Worm (Caenorhabditis elegans) whole organism, L1 larva: ENCODE results near the gene nop-1.

Experiments
- C16A3.4 ChIP-seq: fragments of 150-350 bp; optimal IDR thresholded peaks from 2 replicates; lab custom pipeline; 2014; ENCODE audit warnings: missing biosample characterization, missing genetic modification characterization
- Y116A8C.19 ChIP-seq: sonication (generic microtip); optimal IDR thresholded peaks from 2 replicates; lab custom pipeline; 2016; ENCODE audit warnings: missing compliant biosample characterization, missing genetic modification characterization, borderline replicate concordance
- aly-2 ChIP-seq: fragments of 150-350 bp; optimal IDR thresholded peaks from 2 replicates; lab custom pipeline; 2014; ENCODE audit warnings: missing biosample characterization, missing genetic modification characterization
- ama-1 ChIP-seq: fragments of 150-350 bp; optimal IDR thresholded peaks from 2 replicates; lab custom pipeline; 2014
- blmp-1 ChIP-seq: fragments of 150-350 bp; optimal IDR thresholded peaks from 2 replicates; lab custom pipeline; 2014; ENCODE audit warnings: missing biosample characterization, missing genetic modification characterization
- ceh-63 ChIP-seq: fragments of 200-800 bp; sonication (Bioruptor generic); optimal IDR thresholded peaks from 2 replicates; lab custom pipeline; 2018; ENCODE audit warnings: mild to moderate bottlenecking, missing genetic modification characterization, missing compliant biosample characterization
- ceh-88 ChIP-seq: fragments of 200-800 bp; sonication (Bioruptor generic); IDR thresholded peaks from 2 replicates; pipeline ENCODE4 v1.3.6; 2022; ENCODE audit warnings: missing genetic modification characterization, missing compliant biosample characterization
- ceh-90 ChIP-seq: sonication (generic microtip); optimal IDR thresholded peaks from 2 replicates; lab custom pipeline; 2016; ENCODE audit warnings: missing genetic modification characterization, missing compliant biosample characterization
- ces-1 ChIP-seq: fragments of 150-350 bp; optimal IDR thresholded peaks from 2 replicates; lab custom pipeline; 2014; ENCODE audit warnings: missing biosample characterization, missing genetic modification reagents, missing genetic modification characterization
- dsc-1 ChIP-seq: sonication (generic microtip); optimal IDR thresholded peaks from 2 replicates; lab custom pipeline; 2016; ENCODE audit warnings: mild to moderate bottlenecking, missing genetic modification characterization, missing compliant biosample characterization
- efl-1 ChIP-seq, 4 experiments: fragments of 150-350 bp; optimal IDR thresholded peaks in 3 of 4; peaks in 1 of 4; 1 replicate in 1 of 4; 2 replicates in 3 of 4; lab custom pipeline; 2014; ENCODE audit warnings: missing biosample characterization in 2 of 4, missing genetic modification characterization in 2 of 4, missing genetic modification reagents in 2 of 4
- efl-3 ChIP-seq: fragments of 200-800 bp; sonication (Bioruptor generic); optimal IDR thresholded peaks from 2 replicates; lab custom pipeline; 2018; ENCODE audit warnings: mild to moderate bottlenecking, missing genetic modification characterization, missing compliant biosample characterization
- fkh-4 ChIP-seq: sonication (generic microtip); optimal IDR thresholded peaks from 2 replicates; lab custom pipeline; 2016; ENCODE audit warnings: missing compliant biosample characterization, missing genetic modification characterization, borderline replicate concordance
- fos-1 ChIP-seq: fragments of 150-350 bp; optimal IDR thresholded peaks from 2 replicates; lab custom pipeline; 2014; ENCODE audit warnings: missing biosample characterization, missing genetic modification characterization
- grh-1 ChIP-seq: fragments of 200-800 bp; sonication (Bioruptor generic); IDR thresholded peaks from 2 replicates; pipeline ENCODE4 v1.3.6; 2022; ENCODE audit warnings: missing genetic modification reagents, missing genetic modification characterization, missing compliant biosample characterization
- hlh-4 ChIP-seq: sonication (generic microtip); optimal IDR thresholded peaks from 2 replicates; lab custom pipeline; 2016; ENCODE audit warnings: mild to moderate bottlenecking, missing genetic modification characterization, missing compliant biosample characterization
- hpl-2 ChIP-seq: fragments of 150-350 bp; optimal IDR thresholded peaks from 2 replicates; lab custom pipeline; 2014; ENCODE audit warnings: missing biosample characterization, missing genetic modification reagents, missing genetic modification characterization
- irx-1 ChIP-seq: sonication (generic microtip); optimal IDR thresholded peaks from 2 replicates; lab custom pipeline; 2016; ENCODE audit warnings: missing genetic modification characterization, missing compliant biosample characterization
- isw-1 ChIP-seq: fragments of 200-800 bp; sonication (Bioruptor generic); IDR thresholded peaks from 2 replicates; pipeline ENCODE4 v1.3.6; 2022; ENCODE audit warnings: missing genetic modification characterization, missing compliant biosample characterization
- jun-1 ChIP-seq: fragments of 150-350 bp; optimal IDR thresholded peaks from 2 replicates; lab custom pipeline; 2014; ENCODE audit warnings: missing biosample characterization, missing genetic modification reagents, missing genetic modification characterization
- lin-15B ChIP-seq: fragments of 150-350 bp; sonication (generic microtip); optimal IDR thresholded peaks from 3 replicates; lab custom pipeline; 2014; ENCODE audit warnings: missing biosample characterization, missing genetic modification characterization
- lin-35 ChIP-seq, 2 experiments: fragments of 150-350 bp; optimal IDR thresholded peaks; 2 replicates each; lab custom pipeline; 2014; ENCODE audit warnings: missing biosample characterization in 2 of 2, missing genetic modification characterization in 2 of 2, missing genetic modification reagents in 2 of 2
- lin-39 ChIP-seq: fragments of 150-350 bp; optimal IDR thresholded peaks from 2 replicates; lab custom pipeline; 2014; ENCODE audit warnings: missing biosample characterization, missing genetic modification reagents, missing genetic modification characterization
- lsy-2 ChIP-seq, 2 experiments: fragments of 150-350 bp; optimal IDR thresholded peaks; 2 replicates each; lab custom pipeline; 2014; ENCODE audit warnings: missing biosample characterization in 2 of 2, missing genetic modification characterization in 2 of 2
- mef-2 ChIP-seq: fragments of 150-350 bp; optimal IDR thresholded peaks from 2 replicates; lab custom pipeline; 2014; ENCODE audit warnings: missing biosample characterization, missing genetic modification characterization
- mep-1 ChIP-seq: fragments of 150-350 bp; optimal IDR thresholded peaks from 2 replicates; lab custom pipeline; 2014; ENCODE audit warnings: missing biosample characterization, missing genetic modification characterization
- nhr-19 ChIP-seq: fragments of 200-800 bp; sonication (Bioruptor generic); conservative IDR thresholded peaks from 2 replicates; pipeline ENCODE4 v1.3.6; 2022; ENCODE audit warnings: missing genetic modification characterization, missing compliant biosample characterization
- nhr-20 ChIP-seq: sonication (generic microtip); optimal IDR thresholded peaks from 2 replicates; lab custom pipeline; 2016; ENCODE audit warnings: mild to moderate bottlenecking, missing genetic modification characterization, missing compliant biosample characterization
- nhr-28 ChIP-seq: fragments of 150-350 bp; optimal IDR thresholded peaks from 2 replicates; lab custom pipeline; 2014; ENCODE audit warnings: missing biosample characterization, missing genetic modification characterization
- nhr-71 ChIP-seq: sonication (generic microtip); optimal IDR thresholded peaks from 2 replicates; lab custom pipeline; 2016; ENCODE audit warnings: mild to moderate bottlenecking, missing genetic modification characterization, moderate library complexity, missing compliant biosample characterization
- nhr-76 ChIP-seq: sonication (generic microtip); optimal IDR thresholded peaks from 2 replicates; lab custom pipeline; 2017; ENCODE audit warnings: missing biosample characterization, missing genetic modification characterization
- nhr-77 ChIP-seq: fragments of 150-350 bp; optimal IDR thresholded peaks from 2 replicates; lab custom pipeline; 2014; ENCODE audit warnings: missing biosample characterization, missing genetic modification characterization
- nhr-84 ChIP-seq: sonication (generic microtip); optimal IDR thresholded peaks from 2 replicates; lab custom pipeline; 2017; ENCODE audit warnings: missing biosample characterization, missing genetic modification characterization
- nhr-85 ChIP-seq: sonication (generic microtip); peaks from one replicate; lab custom pipeline; 2016; ENCODE audit warnings: missing genetic modification characterization, inconsistent platforms, missing compliant biosample characterization
- nhr-90 ChIP-seq: sonication (generic microtip); optimal IDR thresholded peaks from 2 replicates; lab custom pipeline; 2016; ENCODE audit warnings: mild to moderate bottlenecking, missing genetic modification characterization, missing compliant biosample characterization; ENCODE audit not compliant: poor library complexity
- rnt-1 ChIP-seq: sonication (generic microtip); optimal IDR thresholded peaks from 2 replicates; lab custom pipeline; 2016; ENCODE audit warnings: mild to moderate bottlenecking, missing genetic modification characterization, moderate library complexity, missing compliant biosample characterization
- snpc-4 ChIP-seq: fragments of 150-350 bp; optimal IDR thresholded peaks from 2 replicates; lab custom pipeline; 2014; ENCODE audit warnings: missing biosample characterization, missing genetic modification characterization
- sptf-1 ChIP-seq: fragments of 150-350 bp; optimal IDR thresholded peaks from 2 replicates; lab custom pipeline; 2014; ENCODE audit warnings: missing biosample characterization, missing genetic modification characterization
- sup-37 ChIP-seq: fragments of 200-800 bp; sonication (Bioruptor generic); optimal IDR thresholded peaks from 2 replicates; lab custom pipeline; 2018; ENCODE audit warnings: mild to moderate bottlenecking, missing genetic modification characterization, missing compliant biosample characterization
- unc-130 ChIP-seq: fragments of 150-350 bp; optimal IDR thresholded peaks from 2 replicates; lab custom pipeline; 2017; ENCODE audit warnings: missing biosample characterization, missing genetic modification characterization, inconsistent platforms
- unc-30 ChIP-seq: sonication (generic microtip); optimal IDR thresholded peaks from 2 replicates; lab custom pipeline; 2017; ENCODE audit warnings: missing biosample characterization, missing genetic modification characterization
- unc-86 ChIP-seq: sonication (generic microtip); optimal IDR thresholded peaks from 2 replicates; lab custom pipeline; 2016; ENCODE audit warnings: missing genetic modification characterization, missing compliant biosample characterization
- unc-98 ChIP-seq: fragments of 200-800 bp; sonication (Bioruptor generic); IDR thresholded peaks from 2 replicates; pipeline ENCODE4 v1.3.6; 2022; ENCODE audit warnings: missing genetic modification characterization, missing compliant biosample characterization
- vab-15 ChIP-seq: sonication (generic microtip); optimal IDR thresholded peaks from 2 replicates; lab custom pipeline; 2017; ENCODE audit warnings: missing genotype, mild to moderate bottlenecking, missing genetic modification characterization, missing compliant biosample characterization
- zip-4 ChIP-seq: fragments of 200-800 bp; sonication (Bioruptor generic); optimal IDR thresholded peaks from 2 replicates; lab custom pipeline; 2018; ENCODE audit warnings: mild to moderate bottlenecking, missing genetic modification characterization, moderate library complexity, missing compliant biosample characterization
- ztf-11 ChIP-seq, 2 experiments: sonication (generic microtip); optimal IDR thresholded peaks; 2 replicates each; lab custom pipeline; 2016 to 2017; ENCODE audit warnings: missing genetic modification characterization in 2 of 2, missing biosample characterization in 1 of 2, missing compliant biosample characterization in 1 of 2
- ztf-4 ChIP-seq: fragments of 150-350 bp; optimal IDR thresholded peaks from 2 replicates; lab custom pipeline; 2014; ENCODE audit warnings: missing biosample characterization, missing genetic modification characterization

nop-1 gene

ce11 chrIII:5949817-5950216 lies 8.7 kb upstream of the nop-1 start (continued):
- TF ChIP-seq jun-1 (tag; lab: Kevin White, UChicago) (no peak), nhr-19 (GFP tag; lab: Robert Waterston, UW) (peak; percentile 66), zip-4 (no peak), ceh-88 (GFP tag; lab: Robert Waterston, UW) (no peak), nhr-20 (no peak), fkh-4 (tag; lab: Kevin White, UChicago) (no peak)

- TF ChIP-seq nhr-90 (tag; lab: Kevin White, UChicago) = no peak
- TF ChIP-seq sup-37 (GFP tag; lab: Kevin White, UChicago) = no peak
- TF ChIP-seq rnt-1 (tag; lab: Kevin White, UChicago) = peak; percentile 1
- no peak for TF ChIP-seq lsy-2 (tag; optimal IDR thresholded peaks at IDR 0.05; lab: Kevin White, UChicago)
- TF ChIP-seq sptf-1 (tag; lab: Kevin White, UChicago) = no peak
- no peak for TF ChIP-seq fos-1 (tag; lab: Kevin White, UChicago)
- no peak for TF ChIP-seq unc-98 (GFP tag; lab: Robert Waterston, UW)
- TF ChIP-seq nhr-77 (tag; lab: Kevin White, UChicago) = no peak
- TF ChIP-seq lin-39 = no peak
- TF ChIP-seq irx-1 (tag; lab: Kevin White, UChicago) = no peak
- TF ChIP-seq efl-1 (optimal IDR thresholded peaks at IDR 0.05; lab: Kevin White, UChicago) = no peak
- peak in 1 of 2 experiments; percentile 68 for TF ChIP-seq efl-1 (GFP tag; optimal IDR thresholded peaks at IDR 0.05 in 1 of 2; lab: Kevin White, UChicago)
- TF ChIP-seq nhr-84 = no peak
- TF ChIP-seq lin-35 (GFP tag; optimal IDR thresholded peaks at IDR 0.05; lab: Kevin White, UChicago) = peak in 1 of 2 experiments; percentile 48
Observed at ce11 chrIII:5950756-5951345, 7.7 kb upstream of the nop-1 start.

ce11 chrIII:5951589-5952378 lies 6.7 kb upstream of the nop-1 start:
- TF ChIP-seq unc-86 (tag; lab: Kevin White, UChicago) (no peak), lin-35 (GFP tag; optimal IDR thresholded peaks at IDR 0.05; lab: Kevin White, UChicago) (peak; percentile 3 to 53), aly-2 (no peak), unc-30 (tag; lab: Kevin White, UChicago) (no peak), fos-1 (tag; lab: Kevin White, UChicago) (no peak), nhr-19 (GFP tag; lab: Robert Waterston, UW) (peak; percentile 32; the same call in 1 of the 2 replicates), ama-1 (no peak), hpl-2 (GFP tag; lab: Kevin White, UChicago) (no peak), nhr-90 (tag; lab: Kevin White, UChicago) (no peak), isw-1 (no peak), lin-39 (no peak), snpc-4 (tag; lab: Kevin White, UChicago) (no peak), mep-1 (peak; percentile 59), ztf-11 (tag; optimal IDR thresholded peaks at IDR 0.05; lab: Kevin White, UChicago) (no peak), lin-15B (tag; lab: Kevin White, UChicago) (no peak), vab-15 (tag; lab: Kevin White, UChicago) (no peak), nhr-84 (no peak), C16A3.4 (tag; lab: Kevin White, UChicago) (no peak), ces-1 (GFP tag; lab: Kevin White, UChicago) (no peak), nhr-71 (tag; lab: Kevin White, UChicago) (peak; percentile 72), unc-130 (tag; lab: Kevin White, UChicago) (no peak), blmp-1 (peak; percentile 46), dsc-1 (no peak), ceh-63 (no peak), Y116A8C.19 (tag; lab: Kevin White, UChicago) (no peak), grh-1 (GFP tag; lab: Robert Waterston, UW) (peak; percentile 52; the same call in 1 of the 2 replicates), hlh-4 (tag; lab: Kevin White, UChicago) (no peak), nhr-76 (tag; lab: Kevin White, UChicago) (no peak), nhr-85 (tag; lab: Kevin White, UChicago) (peak; percentile 91), ceh-90 (no peak), ztf-4 (tag; lab: Kevin White, UChicago) (no peak), nhr-28 (no peak), efl-1 (optimal IDR thresholded peaks at IDR 0.05; lab: Kevin White, UChicago) (peak in 1 of 2 experiments; percentile 14), efl-1 (GFP tag; optimal IDR thresholded peaks at IDR 0.05 in 1 of 2; lab: Kevin White, UChicago) (peak in 1 of 2 experiments; percentile 93), efl-3 (GFP tag; lab: Kevin White, UChicago) (no peak), mef-2 (tag; lab: Kevin White, UChicago) (no peak)
